Worm (Caenorhabditis elegans) whole organism, mixed stage, embryonic: ENCODE measurements around the gene zfp-2.

Experiments used
- hlh-1 ChIP-seq: fragments of 150-350 bp; optimal IDR thresholded peaks from 2 replicates; lab custom pipeline; 2014; ENCODE audit warnings: missing biosample characterization, missing genetic modification reagents, missing genetic modification characterization
- lsy-2 ChIP-seq: fragments of 150-350 bp; optimal IDR thresholded peaks from 2 replicates; lab custom pipeline; 2014; ENCODE audit warnings: missing biosample characterization, missing genetic modification characterization
- mep-1 ChIP-seq: fragments of 150-350 bp; optimal IDR thresholded peaks from 2 replicates; lab custom pipeline; 2017; ENCODE audit warnings: missing biosample characterization, missing genetic modification reagents, missing genetic modification characterization, inconsistent platforms
- snpc-4 ChIP-seq: fragments of 150-350 bp; optimal IDR thresholded peaks from 2 replicates; lab custom pipeline; 2014; ENCODE audit warnings: missing biosample characterization, missing genetic modification characterization
- zip-8 ChIP-seq: fragments of 150-350 bp; optimal IDR thresholded peaks from 2 replicates; lab custom pipeline; 2014; ENCODE audit warnings: missing biosample characterization, missing genetic modification characterization

- peak; percentile 32 for TF ChIP-seq mep-1 (tag; lab: Kevin White, UChicago)
- no peak for TF ChIP-seq zip-8
- no peak for TF ChIP-seq snpc-4 (tag; lab: Kevin White, UChicago)
- peak; percentile 65 for TF ChIP-seq hlh-1 (tag; lab: Kevin White, UChicago)
- TF ChIP-seq lsy-2 (tag; lab: Kevin White, UChicago): peak; percentile 34
Observed at ce11 chrII:9603419-9603818, 46.0 kb downstream of the zfp-2 start.
